Fruit fly (Drosophila melanogaster): Measurements from ENCODE around the gene Src64B.

Gene Src64B

DNA sequence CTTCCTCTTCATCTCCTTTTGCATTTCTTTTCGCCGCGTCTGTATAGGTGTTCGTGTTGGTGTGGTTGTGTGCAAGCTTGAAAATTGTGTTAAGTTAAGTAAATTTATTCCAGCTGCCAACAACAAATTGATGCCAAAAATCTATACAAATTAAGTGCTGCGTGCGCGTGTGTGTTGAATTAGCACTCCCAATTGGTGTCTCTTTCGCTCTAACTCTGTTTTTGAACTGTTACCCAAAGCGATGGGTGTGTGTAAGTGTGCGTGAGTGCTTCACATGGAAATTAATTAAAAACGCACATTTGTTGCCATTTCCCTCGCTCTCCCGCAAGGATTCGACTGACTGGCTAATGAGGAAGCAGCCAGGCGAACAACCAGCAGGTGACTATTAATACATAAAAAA is 83.5 kb downstream of the Src64B start:
- TF ChIP-seq sage (GFP tag; optimal IDR thresholded peaks at IDR 0.05) (no peak), lola (GFP tag; optimal IDR thresholded peaks at IDR 0.05) (no peak), OdsH (GFP tag; optimal IDR thresholded peaks at IDR 0.05) (no peak), dsf (GFP tag; optimal IDR thresholded peaks at IDR 0.05; ENCODE audit: borderline replicate concordance) (no peak), Dfd (GFP tag; optimal IDR thresholded peaks at IDR 0.05) (no peak), HLH106 (tag; optimal IDR thresholded peaks at IDR 0.05) (no peak), dmrt93B (GFP tag; optimal IDR thresholded peaks at IDR 0.05) (no peak), Mio (GFP tag; optimal IDR thresholded peaks at IDR 0.05) (no peak), Rel (GFP tag; optimal IDR thresholded peaks at IDR 0.05) (no peak), Rel (tag; optimal IDR thresholded peaks at IDR 0.05) (no peak)
